Worm (Caenorhabditis elegans): ENCODE results near the gene Y102A11A.9.

The Y102A11A.9 gene

ce11 chrX:2043224-2043623 lies 30.3 kb downstream of the Y102A11A.9 start:
- TF ChIP-seq K12H6.12 (tag; optimal IDR thresholded peaks at IDR 0.05) (peak; percentile 23), hsf-1 (GFP tag; IDR thresholded peaks at IDR 0.05) (no peak)

ce11 chrX:2044541-2045168 lies 31.7 kb downstream of the Y102A11A.9 start:
- TF ChIP-seq Y53G8AR.9 (GFP tag; conservative IDR thresholded peaks at IDR 0.05) (no peak), F52B5.7 (tag; optimal IDR thresholded peaks at IDR 0.05) (no peak), tlf-1 (GFP tag; optimal IDR thresholded peaks at IDR 0.05) (no peak), dpl-1 (GFP tag; optimal IDR thresholded peaks at IDR 0.05) (no peak), sea-2 (GFP tag; IDR thresholded peaks at IDR 0.05) (no peak), gei-17 (GFP tag; optimal IDR thresholded peaks at IDR 0.05) (no peak), madf-8 (GFP tag; conservative IDR thresholded peaks at IDR 0.05) (no peak), D2030.7 (GFP tag; IDR thresholded peaks at IDR 0.05) (no peak), nfya-1 (tag; optimal IDR thresholded peaks at IDR 0.05; ENCODE audit: borderline replicate concordance, insufficient read depth) (no peak), F22D6.2 (tag; optimal IDR thresholded peaks at IDR 0.05) (no peak), die-1 (tag; optimal IDR thresholded peaks at IDR 0.05) (no peak)

ce11 chrX:2045603-2046002 lies 32.7 kb downstream of the Y102A11A.9 start:
- TF ChIP-seq ceh-27 (GFP tag; optimal IDR thresholded peaks at IDR 0.05) (no peak), nfyb-1 (GFP tag; IDR thresholded peaks at IDR 0.05) (no peak), lsl-1 (GFP tag; optimal IDR thresholded peaks at IDR 0.05) (no peak), F10E7.11 (tag; optimal IDR thresholded peaks at IDR 0.05) (no peak), chd-7 (tag; optimal IDR thresholded peaks at IDR 0.05) (no peak), ztf-26 (tag; optimal IDR thresholded peaks at IDR 0.05) (no peak), B0336.3 (GFP tag; IDR thresholded peaks at IDR 0.05) (no peak), ztf-25 (GFP tag; IDR thresholded peaks at IDR 0.05) (no peak), pbrm-1 (GFP tag; IDR thresholded peaks at IDR 0.05) (no peak), C17E4.6 (GFP tag; IDR thresholded peaks at IDR 0.05) (no peak), madf-3 (GFP tag; IDR thresholded peaks at IDR 0.05) (no peak), F39B2.1 (GFP tag; IDR thresholded peaks at IDR 0.05) (no peak), F57C9.4 (tag; optimal IDR thresholded peaks at IDR 0.05) (no peak), attf-5 (GFP tag; optimal IDR thresholded peaks at IDR 0.05) (no peak), snpc-1.1 (tag; optimal IDR thresholded peaks at IDR 0.05; ENCODE audit: insufficient read depth) (no peak), nhr-80 (tag; optimal IDR thresholded peaks at IDR 0.05) (no peak)

ce11 chrX:2046124-2046722 lies 33.3 kb downstream of the Y102A11A.9 start, which contains the start of gene igcm-4:
TSS of gene igcm-4 (minus strand) at chrX:2046360.
- no peak for TF ChIP-seq somi-1 (GFP tag; optimal IDR thresholded peaks at IDR 0.05)
- no peak for TF ChIP-seq let-526 (GFP tag; IDR thresholded peaks at IDR 0.05)
- no peak for TF ChIP-seq egl-18 (GFP tag; IDR thresholded peaks at IDR 0.05)
- TF ChIP-seq nhr-90 (tag; optimal IDR thresholded peaks at IDR 0.05): no peak
- no peak for TF ChIP-seq F57C9.4 (tag; optimal IDR thresholded peaks at IDR 0.05)
- TF ChIP-seq egl-44 (GFP tag; IDR thresholded peaks at IDR 0.05): peak; percentile 49; the same call in 1 of the 2 replicates
- no peak for TF ChIP-seq lin-40 (tag; optimal IDR thresholded peaks at IDR 0.05)
- 0 out of 2 replicates have a peak, but pooled peaks have one; percentile 37 for TF ChIP-seq nfyb-1 (GFP tag; IDR thresholded peaks at IDR 0.05)
- TF ChIP-seq him-1 (tag; optimal IDR thresholded peaks at IDR 0.05): no peak
- TF ChIP-seq attf-5 (GFP tag; optimal IDR thresholded peaks at IDR 0.05): no peak
- TF ChIP-seq unc-62 (GFP tag; optimal IDR thresholded peaks at IDR 0.05): peak; percentile 79
- no peak for TF ChIP-seq unc-130 (GFP tag; optimal IDR thresholded peaks at IDR 0.05)
- no peak for TF ChIP-seq ceh-40 (GFP tag; IDR thresholded peaks at IDR 0.05)
- TF ChIP-seq zfh-2 (GFP tag; conservative IDR thresholded peaks at IDR 0.05): no peak; the same call in 1 of the 2 replicates
- TF ChIP-seq chd-7 (tag; optimal IDR thresholded peaks at IDR 0.05): no peak
- TF ChIP-seq hrde-1 (tag; optimal IDR thresholded peaks at IDR 0.05; ENCODE audit: borderline replicate concordance): no peak
